Worm (Caenorhabditis elegans) whole organism, dauer: ENCODE data around the gene K07F5.22.
"Not testable (repeated sequence)": the region's sequence is repeated elsewhere in the genome, so short reads cannot be mapped to it uniquely, and the experiment has no call there.

Experiments used
- unc-62 ChIP-seq: sonication (generic microtip); optimal IDR thresholded peaks from 2 replicates; lab custom pipeline; 2017; ENCODE audit warnings: missing biosample characterization, missing genetic modification reagents, missing genetic modification characterization

The K07F5.22 gene

DNA sequence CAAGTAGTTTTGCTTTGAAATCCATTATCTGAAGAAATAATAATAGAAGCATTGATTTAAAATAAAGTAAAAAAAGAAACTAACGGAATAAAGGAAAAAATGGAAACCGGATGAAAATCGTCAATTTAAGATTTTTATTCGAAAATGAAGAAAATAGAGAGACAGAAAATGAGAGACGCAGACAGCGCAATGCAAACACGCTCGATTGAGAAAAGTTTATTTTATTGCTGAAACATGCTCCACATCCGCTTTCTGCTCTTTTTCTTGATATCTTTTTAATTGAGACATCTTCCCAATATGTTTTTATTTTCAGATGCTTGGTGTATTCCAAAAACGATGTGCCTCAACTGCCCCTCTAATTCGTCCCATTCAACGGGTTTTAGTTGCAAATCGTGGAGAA lies 19.4 kb downstream of the K07F5.22 start, which contains the start of the genes prp-18 and mccc-1:
Gene prp-18, minus strand, starts transcription at position 127 of the 400 bp plus-strand sequence.
Gene mccc-1, plus strand, starts transcription at position 314 of the 400 bp plus-strand sequence.
- TF ChIP-seq unc-62 (GFP tag; lab: Kevin White, UChicago), result no peak

ce11 chrIV:9889857-9890256 lies 25.0 kb downstream of the K07F5.22 start, which contains the start of gene ttbk-3:
Gene ttbk-3 (minus strand): TSS chrIV:9889957.
- no peak for TF ChIP-seq unc-62 (GFP tag; lab: Kevin White, UChicago)

DNA sequence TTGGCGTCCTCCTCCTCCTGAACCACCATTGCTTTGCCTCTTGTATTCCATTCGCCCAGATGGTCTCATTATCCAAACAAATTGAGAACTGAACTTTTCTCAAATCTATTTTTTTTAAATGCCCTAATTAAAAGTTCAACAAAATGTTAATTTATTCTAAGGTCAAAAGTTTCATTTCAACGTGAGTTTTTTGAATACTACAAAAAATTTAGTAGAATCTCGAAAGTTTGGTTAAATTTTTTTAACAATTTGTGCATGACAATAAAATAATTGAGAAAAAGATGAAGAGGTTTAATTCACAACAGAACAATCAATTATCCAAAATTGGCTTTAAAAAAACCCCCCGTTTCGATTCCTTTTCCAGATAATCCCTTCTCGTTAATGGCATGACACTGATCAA lies 27.1 kb downstream of the K07F5.22 start, which contains the start of gene F32B6.4:
Gene F32B6.4, minus strand, starts transcription at position 101 of the 400 bp plus-strand sequence.
- no peak for TF ChIP-seq unc-62 (GFP tag; lab: Kevin White, UChicago)

DNA sequence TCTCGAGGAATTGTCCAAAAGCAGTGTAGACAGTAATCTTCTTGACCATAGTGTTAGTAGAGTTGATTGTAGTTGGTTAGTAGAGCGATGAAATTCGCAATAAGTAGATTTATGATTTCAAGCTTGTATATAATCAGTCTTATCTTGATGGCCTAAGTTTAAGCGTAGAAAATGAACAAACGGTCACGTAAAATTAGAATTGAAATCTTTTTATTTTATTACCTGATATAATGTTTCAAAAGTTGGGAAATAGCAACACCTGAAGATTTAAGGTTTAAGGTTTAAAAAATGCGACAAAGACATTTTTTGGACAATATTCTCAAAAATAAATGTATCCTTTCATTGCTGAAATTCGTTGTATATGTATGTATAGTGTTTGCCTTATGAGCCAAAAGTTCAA lies 28.8 kb downstream of the K07F5.22 start, which contains the start of gene sss-1:
Gene sss-1, minus strand, starts transcription at position 101 of the 400 bp plus-strand sequence.
- not testable (repeated sequence) for TF ChIP-seq unc-62 (GFP tag; lab: Kevin White, UChicago)

- TF ChIP-seq unc-62 (GFP tag; lab: Kevin White, UChicago), result not testable (repeated sequence)
These were observed 29.5 kb downstream of the K07F5.22 start, which contains the start of gene msp-77 for ce11 chrIV:9894331-9894730. Gene msp-77 (plus strand): TSS chrIV:9894631.

DNA sequence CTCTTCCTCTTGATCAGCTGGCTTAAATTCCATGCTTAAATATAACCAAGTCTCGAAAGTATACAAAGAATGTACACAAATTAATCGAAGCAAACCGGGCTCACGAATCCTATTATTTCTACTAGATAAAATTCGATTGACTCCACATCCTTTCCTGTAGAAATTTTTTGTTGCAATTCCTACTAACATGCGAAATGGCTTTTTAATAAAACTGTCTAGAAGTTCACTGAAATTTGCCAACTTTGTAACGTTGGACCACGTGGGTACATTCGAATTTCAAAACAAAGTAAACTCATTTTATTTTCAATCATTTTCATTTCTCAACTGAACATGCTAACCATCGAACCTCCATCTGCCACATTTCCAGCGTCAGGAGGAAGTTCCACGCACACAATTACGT lies 30.2 kb downstream of the K07F5.22 start, which contains the start of gene ssp-32:
Gene ssp-32, plus strand, starts transcription at position 301 of the 400 bp plus-strand sequence.
- no peak for TF ChIP-seq unc-62 (GFP tag; lab: Kevin White, UChicago)

DNA sequence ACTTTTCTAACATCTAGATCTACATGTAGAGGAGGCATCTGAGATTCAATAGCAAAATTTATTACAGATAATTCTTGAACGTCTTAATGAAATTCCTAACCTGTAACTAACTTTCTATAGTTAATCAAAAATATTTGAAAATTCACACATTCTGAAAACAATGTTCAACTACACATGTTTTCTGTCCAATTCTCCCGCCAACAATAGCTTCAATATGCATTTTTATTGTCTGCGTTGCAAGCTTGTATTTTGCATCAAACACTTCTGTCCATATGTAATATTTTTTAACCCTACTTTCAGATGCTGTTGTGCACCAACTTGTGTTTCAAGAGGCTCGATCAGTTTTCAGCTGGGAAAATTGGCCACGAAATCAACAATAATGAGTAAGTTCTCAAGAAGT lies 33.8 kb downstream of the K07F5.22 start, which contains the start of gene tbc-3:
Gene tbc-3, plus strand, starts transcription at position 301 of the 400 bp plus-strand sequence.
- TF ChIP-seq unc-62 (GFP tag; lab: Kevin White, UChicago), result no peak

ce11 chrIV:9899227-9899626 lies 34.3 kb downstream of the K07F5.22 start:
- no peak for TF ChIP-seq unc-62 (GFP tag; lab: Kevin White, UChicago)

DNA sequence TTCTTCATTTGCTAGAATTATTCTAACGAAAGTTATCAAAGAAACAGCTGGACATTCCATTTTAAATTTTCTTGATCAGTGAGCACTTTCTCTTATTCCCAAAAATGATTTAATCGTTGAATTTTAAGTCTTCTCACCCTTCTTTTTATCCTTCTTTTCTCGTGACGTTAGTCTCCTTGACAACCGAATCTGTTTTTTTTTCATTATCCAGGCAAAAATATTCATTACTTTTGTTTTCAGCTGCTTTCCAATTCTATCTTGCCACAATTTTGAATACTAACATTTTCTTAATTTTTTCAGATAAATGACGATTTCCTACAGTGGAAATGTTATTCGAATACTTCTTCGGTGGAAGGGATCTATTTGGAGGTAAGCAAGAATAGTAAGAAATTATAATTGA lies 38.7 kb downstream of the K07F5.22 start, which contains the start of gene best-13:
Gene best-13, plus strand, starts transcription at position 301 of the 400 bp plus-strand sequence.
- no peak for TF ChIP-seq unc-62 (GFP tag; lab: Kevin White, UChicago)

ce11 chrIV:9913064-9913463 lies 48.2 kb downstream of the K07F5.22 start:
- no peak for TF ChIP-seq unc-62 (GFP tag; lab: Kevin White, UChicago)

DNA sequence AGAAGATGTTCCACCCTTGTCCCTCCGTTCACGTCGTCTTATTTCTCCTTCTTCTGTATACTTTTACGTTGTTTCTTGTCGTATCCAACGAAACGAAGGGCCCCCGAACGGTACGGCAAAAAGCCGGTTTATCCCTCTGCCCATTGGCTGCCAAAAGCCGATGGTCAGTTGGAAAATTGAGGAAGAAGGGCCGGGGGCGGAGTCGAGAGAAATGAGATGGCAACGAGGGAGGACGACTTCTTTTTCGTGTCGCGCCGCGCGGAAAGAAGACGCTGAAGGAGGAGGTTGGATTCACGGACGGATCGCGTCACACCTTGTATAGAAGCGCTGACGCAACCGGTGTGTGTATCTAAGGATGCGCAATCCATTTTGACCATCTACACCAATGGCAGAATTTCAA lies 50.2 kb downstream of the K07F5.22 start:
- TF ChIP-seq unc-62 (GFP tag; lab: Kevin White, UChicago), result no peak
